Fruit fly (Drosophila melanogaster) whole organism, adult: Measurements from ENCODE around the gene CG43924.
A peak's percentile ranks its signal among the peaks of the same experiment; 100 is the strongest.

ENCODE experiments used
- CG11617 ChIP-seq: fragments of 200-800 bp; sonication (Bioruptor generic); optimal IDR thresholded peaks from 2 replicates; lab custom pipeline; 2017; ENCODE audit warnings: mild to moderate bottlenecking, missing biosample characterization, missing genetic modification reagents, missing genetic modification characterization
- CG12768 ChIP-seq: fragments of 200-800 bp; sonication (Bioruptor generic); optimal IDR thresholded peaks from 2 replicates; lab custom pipeline; 2017; ENCODE audit warnings: missing biosample characterization, missing genetic modification characterization, mild to moderate bottlenecking, moderate library complexity, missing genetic modification reagents
- CG14711 ChIP-seq: fragments of 200-800 bp; sonication (Bioruptor generic); optimal IDR thresholded peaks from 2 replicates; lab custom pipeline; 2018; ENCODE audit warnings: missing biosample characterization, mild to moderate bottlenecking, missing genetic modification characterization, moderate library complexity
- CG1620 ChIP-seq: fragments of 200-800 bp; sonication (Bioruptor generic); optimal IDR thresholded peaks from 2 replicates; lab custom pipeline; 2016; ENCODE audit warnings: missing biosample characterization, missing genetic modification characterization
- CG33017 ChIP-seq: fragments of 200-800 bp; sonication (Bioruptor generic); optimal IDR thresholded peaks from 2 replicates; lab custom pipeline; 2018; ENCODE audit warnings: missing biosample characterization, mild to moderate bottlenecking, missing genetic modification characterization, moderate library complexity
- CG5204 ChIP-seq: fragments of 200-800 bp; sonication (Bioruptor generic); optimal IDR thresholded peaks from 2 replicates; lab custom pipeline; 2016; ENCODE audit warnings: missing biosample characterization, missing genetic modification characterization
- CG7045 ChIP-seq: fragments of 200-800 bp; sonication (Bioruptor generic); optimal IDR thresholded peaks from 2 replicates; lab custom pipeline; 2017; ENCODE audit warnings: missing biosample characterization, mild to moderate bottlenecking, missing genetic modification characterization
- CG7101 ChIP-seq: fragments of 200-800 bp; sonication (Bioruptor generic); optimal IDR thresholded peaks from 2 replicates; lab custom pipeline; 2018; ENCODE audit warnings: missing biosample characterization, mild to moderate bottlenecking, missing genetic modification characterization, moderate library complexity
- Clk ChIP-seq: fragments of 200-800 bp; sonication (Bioruptor generic); optimal IDR thresholded peaks from 2 replicates; lab custom pipeline; 2017; ENCODE audit warnings: missing biosample characterization, missing genetic modification characterization
- Crg-1 ChIP-seq: fragments of 200-800 bp; sonication (Bioruptor generic); optimal IDR thresholded peaks from 2 replicates; lab custom pipeline; 2016; ENCODE audit warnings: missing biosample characterization, missing genetic modification characterization
- Hr96 ChIP-seq: fragments of 200-800 bp; sonication (Bioruptor generic); optimal IDR thresholded peaks from 2 replicates; lab custom pipeline; 2016; ENCODE audit warnings: missing biosample characterization, missing genetic modification characterization
- Mnt ChIP-seq: fragments of 200-800 bp; sonication (Bioruptor generic); optimal IDR thresholded peaks from 2 replicates; lab custom pipeline; 2016; ENCODE audit warnings: missing biosample characterization, mild to moderate bottlenecking, missing genetic modification characterization
- bab1 ChIP-seq: fragments of 200-800 bp; sonication (Bioruptor generic); optimal IDR thresholded peaks from 3 replicates; lab custom pipeline; 2019; ENCODE audit warnings: missing biosample characterization, mild to moderate bottlenecking, missing genetic modification characterization, moderate library complexity
- cic ChIP-seq: fragments of 200-800 bp; sonication (Bioruptor generic); optimal IDR thresholded peaks from 2 replicates; lab custom pipeline; 2017; ENCODE audit warnings: missing biosample characterization, mild to moderate bottlenecking, missing genetic modification characterization, moderate library complexity
- cnc ChIP-seq, 2 experiments: fragments of >200 bp; optimal IDR thresholded peaks; 2 replicates each; lab custom pipeline; 2017
- kay ChIP-seq: fragments of 200-800 bp; sonication (Bioruptor generic); peaks from one replicate; lab custom pipeline; 2016; ENCODE audit warnings: missing biosample characterization, missing genetic modification characterization, borderline replicate concordance
- ovo ChIP-seq: fragments of 200-800 bp; sonication (Bioruptor generic); optimal IDR thresholded peaks from 2 replicates; lab custom pipeline; 2016; ENCODE audit warnings: missing biosample characterization, missing genetic modification characterization
- pad ChIP-seq: fragments of 200-800 bp; sonication (Bioruptor generic); optimal IDR thresholded peaks from 3 replicates; lab custom pipeline; 2017; ENCODE audit warnings: missing biosample characterization, missing genetic modification characterization, mild to moderate bottlenecking, moderate library complexity, missing genetic modification reagents
- tj ChIP-seq: fragments of 200-800 bp; sonication (Bioruptor generic); optimal IDR thresholded peaks from 3 replicates; lab custom pipeline; 2017; ENCODE audit warnings: missing biosample characterization, mild to moderate bottlenecking, missing genetic modification characterization, moderate library complexity
- toe ChIP-seq: fragments of 200-800 bp; sonication (Bioruptor generic); optimal IDR thresholded peaks from 2 replicates; lab custom pipeline; 2016; ENCODE audit warnings: missing biosample characterization, missing genetic modification characterization

CG43924 gene

DNA sequence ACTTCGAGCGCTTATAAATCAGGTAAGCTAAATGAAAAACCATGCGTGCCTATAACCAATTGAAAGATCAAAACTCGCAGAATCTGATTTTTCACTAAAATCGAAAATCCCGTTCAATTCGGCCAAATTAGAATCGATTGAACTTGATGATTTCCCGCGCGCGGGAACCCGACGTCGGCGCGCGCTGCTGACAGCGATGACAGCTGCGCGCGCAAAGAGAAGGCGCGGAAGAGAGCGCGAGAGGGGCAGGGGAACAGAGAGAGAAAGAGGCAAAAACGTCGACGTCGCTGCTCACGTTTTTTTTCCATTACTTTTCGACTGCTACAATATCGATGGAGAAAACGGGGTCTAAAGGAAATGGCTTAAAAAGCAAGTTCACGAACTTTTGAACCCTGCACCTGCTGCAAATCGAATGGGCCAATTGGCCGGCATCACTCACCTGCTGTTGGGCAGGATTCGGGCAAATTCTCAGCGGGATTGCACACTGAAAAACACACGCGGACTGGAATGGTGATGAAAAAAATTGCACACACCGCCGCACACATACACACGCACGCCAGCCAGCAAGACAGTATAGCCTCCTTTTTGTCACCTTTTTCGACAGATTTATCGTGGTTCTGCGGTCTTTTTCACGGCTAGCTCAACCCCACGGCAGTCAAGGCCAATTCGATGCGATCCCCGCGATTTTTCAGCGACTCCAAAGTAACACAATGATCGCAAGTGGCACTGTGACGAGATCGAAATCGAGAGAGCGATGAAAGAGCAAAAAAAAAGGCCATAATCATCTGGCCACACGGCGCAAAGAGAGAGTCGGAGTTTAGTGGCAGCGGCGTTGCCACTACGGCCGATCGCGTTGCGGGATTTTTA, 36.7 kb upstream of the CG43924 start, which contains the start of gene CycE:
TSS of gene CycE (minus strand) at position 757 of the 867 bp plus-strand sequence.
- peak; percentile 0 for TF ChIP-seq bab1
- TF ChIP-seq CG12768: peak; percentile 5
- no peak for TF ChIP-seq Hr96 (GFP tag; lab: Kevin White, UChicago)

DNA sequence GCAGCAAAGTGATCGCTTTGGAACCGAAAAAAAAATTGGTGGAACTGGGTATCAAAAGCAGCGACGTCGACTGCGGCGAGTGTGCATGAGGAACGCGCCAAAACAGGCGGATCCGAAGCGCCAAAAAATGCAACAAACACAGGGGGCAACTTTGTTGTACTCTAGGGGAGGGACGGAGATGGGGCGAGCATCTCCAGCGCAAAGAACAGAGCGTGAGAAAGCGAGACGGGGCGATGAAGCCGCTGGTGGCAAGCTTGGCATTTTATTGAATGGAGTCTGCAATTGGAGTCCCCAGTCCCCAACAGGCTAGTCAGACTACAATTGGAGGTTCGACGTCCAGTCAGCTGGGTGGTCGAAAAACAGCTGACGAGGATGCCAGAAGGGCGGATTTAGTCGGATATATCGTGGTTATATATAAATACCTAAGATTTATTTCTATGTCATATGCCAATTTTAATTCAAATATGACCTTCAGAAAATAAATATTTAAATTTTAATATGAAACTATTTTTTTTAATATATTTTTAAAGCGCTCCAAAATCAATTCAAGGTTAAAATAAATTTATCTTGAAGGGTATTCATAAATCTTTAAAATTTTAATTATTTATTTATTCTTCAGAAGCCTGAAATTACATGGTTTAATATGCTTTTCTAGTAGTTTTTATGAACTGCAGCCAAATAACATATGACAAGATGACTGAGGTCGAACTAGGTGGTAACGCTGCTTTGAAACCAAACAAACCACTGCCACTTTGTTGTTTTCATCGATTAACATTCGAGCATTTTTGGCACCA, 35.9 kb upstream of the CG43924 start:
- peak; percentile 89 for TF ChIP-seq CG11617 (GFP tag; lab: Kevin White, UChicago)
- peak; percentile 36 for TF ChIP-seq toe
- peak; percentile 73 for TF ChIP-seq CG33017
- peak; percentile 50 for TF ChIP-seq Crg-1
- TF ChIP-seq CG5204 (GFP tag; lab: Kevin White, UChicago): peak; percentile 42
- peak; percentile 86 for TF ChIP-seq bab1
- peak; percentile 9 for TF ChIP-seq Mnt (GFP tag; lab: Kevin White, UChicago)
- peak; percentile 81 for TF ChIP-seq CG14711
- no peak for TF ChIP-seq cnc (optimal IDR thresholded peaks at IDR 0.05; lab: Kevin White, UChicago)
- peak; percentile 68 for TF ChIP-seq CG12768
- peak; percentile 21 for TF ChIP-seq ovo
- peak; percentile 54 for TF ChIP-seq tj (GFP tag; lab: Kevin White, UChicago)
- peak; percentile 88 for TF ChIP-seq CG7101 (tag; lab: Kevin White, UChicago)
- TF ChIP-seq CG1620 (GFP tag; lab: Kevin White, UChicago): no peak
- peak; percentile 12 for TF ChIP-seq kay (GFP tag; lab: Kevin White, UChicago)
- TF ChIP-seq pad (GFP tag; lab: Kevin White, UChicago): peak; percentile 52
- peak; percentile 15 for TF ChIP-seq Hr96 (GFP tag; lab: Kevin White, UChicago)
- no peak for TF ChIP-seq cic (GFP tag; lab: Kevin White, UChicago)
- TF ChIP-seq CG7045: peak; percentile 87
- peak; percentile 19 for TF ChIP-seq Clk (GFP tag; lab: Kevin White, UChicago)

DNA sequence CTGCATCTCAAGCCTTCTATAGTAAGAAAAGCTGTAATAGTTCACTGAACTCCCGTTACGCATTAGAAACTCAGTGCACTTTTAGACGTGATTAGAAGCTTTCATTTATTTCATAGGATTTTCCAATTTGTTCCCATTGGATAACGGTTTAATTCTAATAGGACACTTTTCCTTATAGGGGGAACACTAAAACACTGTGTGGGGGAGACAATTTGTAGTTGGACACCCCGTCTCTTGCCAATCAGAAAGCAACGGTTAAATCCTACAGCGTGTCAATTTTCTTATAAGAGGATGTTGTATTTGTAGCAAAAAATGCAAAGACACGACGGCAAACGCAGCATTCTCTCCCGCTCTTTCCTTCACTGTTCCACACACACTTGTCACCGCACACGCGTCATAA, 35.1 kb upstream of the CG43924 start:
- TF ChIP-seq cnc (optimal IDR thresholded peaks at IDR 0.05; lab: Kevin White, UChicago): no peak
- no peak for TF ChIP-seq CG14711
- TF ChIP-seq ovo: no peak
- no peak for TF ChIP-seq Mnt (GFP tag; lab: Kevin White, UChicago)
- TF ChIP-seq kay (GFP tag; lab: Kevin White, UChicago): no peak

DNA sequence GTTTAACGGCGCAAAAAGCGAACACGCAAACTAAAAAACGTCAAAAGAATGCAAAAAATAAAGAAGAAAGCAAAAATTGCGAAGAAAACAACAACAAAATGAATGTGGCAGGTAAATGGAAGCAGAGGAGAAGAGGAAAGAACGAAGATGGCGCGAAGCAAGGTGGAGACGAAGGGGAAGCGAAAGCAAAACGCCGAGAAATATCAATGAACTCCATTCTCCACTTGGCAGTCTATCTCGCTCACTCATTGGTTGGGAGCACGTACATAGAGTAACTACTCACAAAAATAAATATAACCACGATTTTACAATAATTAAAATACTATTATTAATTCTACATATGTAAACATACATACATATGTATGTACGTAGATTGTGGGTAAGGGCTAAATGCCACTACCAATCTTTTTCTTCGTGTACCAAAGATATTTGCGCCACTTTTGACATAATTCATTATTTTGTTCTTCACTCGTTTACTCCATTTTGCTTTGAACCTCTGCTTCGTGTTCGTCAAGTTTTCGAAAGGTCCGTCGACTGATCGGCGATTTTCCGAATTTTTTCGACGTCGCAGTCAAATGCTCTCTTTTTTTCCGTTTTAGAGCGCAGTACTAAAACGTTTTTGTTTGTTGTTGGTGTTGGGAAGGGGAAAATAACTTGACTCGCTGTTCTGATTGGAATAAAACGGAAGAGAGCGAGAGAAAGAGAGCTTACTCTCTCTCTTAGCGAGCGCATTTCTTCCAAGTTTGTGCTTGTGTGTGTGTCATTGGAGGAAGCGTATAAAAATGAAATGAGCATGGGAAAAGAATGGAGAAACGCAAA, 34.3 kb upstream of the CG43924 start:
- TF ChIP-seq pad (GFP tag; lab: Kevin White, UChicago) (peak; percentile 99), CG5204 (GFP tag; lab: Kevin White, UChicago) (no peak), tj (GFP tag; lab: Kevin White, UChicago) (no peak), CG12768 (no peak), ovo (no peak), Clk (GFP tag; lab: Kevin White, UChicago) (no peak), toe (no peak), kay (GFP tag; lab: Kevin White, UChicago) (peak; percentile 74)

DNA sequence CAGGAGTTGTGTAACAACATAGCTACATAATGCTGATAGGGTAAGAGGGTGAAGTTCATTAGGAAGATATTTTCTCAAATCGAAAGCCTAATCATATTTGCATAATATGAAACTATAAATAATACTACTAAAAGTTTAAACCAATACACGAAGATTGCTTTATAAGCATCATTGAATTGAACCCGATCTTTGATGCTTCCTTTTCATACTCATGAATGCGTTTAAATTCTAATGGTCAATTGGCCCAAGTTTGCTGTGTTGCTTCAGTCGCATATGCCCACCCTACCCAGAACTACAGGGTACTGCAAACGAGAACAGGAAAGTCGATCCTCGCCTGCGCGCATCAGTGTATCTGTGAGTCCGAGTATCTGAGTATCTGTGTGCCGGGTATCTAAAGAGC, 32.7 kb upstream of the CG43924 start:
- TF ChIP-seq pad (GFP tag; lab: Kevin White, UChicago): no peak
- TF ChIP-seq bab1: no peak
- TF ChIP-seq CG33017: no peak
- TF ChIP-seq toe: no peak
- no peak for TF ChIP-seq CG5204 (GFP tag; lab: Kevin White, UChicago)
- TF ChIP-seq CG1620 (GFP tag; lab: Kevin White, UChicago): no peak
- TF ChIP-seq Crg-1: no peak
- TF ChIP-seq cic (GFP tag; lab: Kevin White, UChicago): no peak

DNA sequence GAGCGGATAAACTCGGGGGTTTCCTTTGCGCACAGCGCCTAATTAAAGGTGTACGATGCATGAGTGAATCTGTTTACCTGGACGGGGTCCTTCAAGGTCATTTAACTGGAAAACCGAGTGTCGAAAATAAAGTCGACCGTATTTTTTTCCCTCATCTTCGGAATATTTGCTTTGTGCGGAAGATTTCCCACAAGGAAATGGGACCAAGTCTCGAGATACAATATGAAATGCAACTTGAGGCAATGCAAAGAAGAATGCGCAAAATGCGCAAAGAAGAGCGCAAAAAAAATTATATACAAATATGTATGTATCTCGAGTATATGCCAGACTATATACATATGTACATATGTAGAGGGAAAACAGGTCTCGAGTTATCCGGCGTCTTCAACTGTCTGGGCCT, 32.1 kb upstream of the CG43924 start:
- no peak for TF ChIP-seq CG7101 (tag; lab: Kevin White, UChicago)
- TF ChIP-seq CG12768: no peak
- TF ChIP-seq Hr96 (GFP tag; lab: Kevin White, UChicago): no peak

DNA sequence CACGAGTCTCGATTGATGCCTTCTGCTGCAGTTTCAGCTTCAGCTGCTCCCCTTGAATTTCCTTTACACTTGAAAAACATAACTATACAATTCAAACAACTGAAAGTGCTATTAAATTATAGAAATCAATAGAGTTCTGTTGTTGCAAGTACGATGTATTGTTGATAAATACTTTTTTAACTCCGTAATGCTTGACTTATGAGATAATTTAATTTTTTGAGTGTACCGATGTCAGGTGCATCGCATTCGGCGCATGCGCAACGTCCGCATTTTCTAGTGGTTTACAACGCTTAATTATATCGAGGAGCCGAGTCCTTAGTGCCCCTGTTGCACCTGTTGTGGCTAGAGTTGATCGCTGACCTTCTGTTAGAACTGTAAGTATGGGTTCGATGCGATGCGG, 30.5 kb upstream of the CG43924 start:
- TF ChIP-seq Hr96 (GFP tag; lab: Kevin White, UChicago) (no peak), bab1 (no peak), CG7101 (tag; lab: Kevin White, UChicago) (no peak), CG5204 (GFP tag; lab: Kevin White, UChicago) (no peak), toe (no peak), cic (GFP tag; lab: Kevin White, UChicago) (no peak), CG33017 (no peak), ovo (no peak), Crg-1 (no peak), pad (GFP tag; lab: Kevin White, UChicago) (no peak), kay (GFP tag; lab: Kevin White, UChicago) (no peak), CG12768 (no peak), tj (GFP tag; lab: Kevin White, UChicago) (no peak), Clk (GFP tag; lab: Kevin White, UChicago) (no peak), CG14711 (no peak)
